Fruit fly (Drosophila melanogaster): ENCODE measurements around the gene CG4218.

DNA sequence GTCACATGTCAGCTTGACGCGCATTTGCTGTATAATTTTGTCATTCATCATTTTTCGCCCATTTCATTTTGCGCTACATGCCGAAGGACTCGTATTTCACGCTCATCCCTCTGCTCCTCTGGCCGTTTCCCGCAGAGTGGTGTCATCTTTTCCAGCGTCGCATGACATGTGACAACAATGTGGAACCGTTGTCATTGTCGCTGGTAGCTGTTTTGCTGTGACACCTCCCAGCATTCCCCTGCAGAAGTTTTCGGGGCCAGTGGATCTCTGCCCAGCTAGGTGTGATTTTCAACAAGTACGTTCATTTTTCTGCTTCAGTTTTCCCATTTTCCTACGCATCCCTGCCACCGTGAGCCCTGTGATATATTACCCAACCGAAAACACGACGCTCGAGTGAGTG, 31.6 kb downstream of the CG4218 start:
- TF ChIP-seq psq (optimal IDR thresholded peaks at IDR 0.05) (no peak), usp (GFP tag; optimal IDR thresholded peaks at IDR 0.05) (no peak)
